Fruit fly (Drosophila melanogaster) whole organism, embryonic: ENCODE measurements around the gene kdn.

Experiments used
- Bgb ChIP-seq: fragments of 200-800 bp; sonication (Bioruptor generic); IDR thresholded peaks from 2 replicates; pipeline ENCODE4 v1.3.6; 2022; ENCODE audit warnings: missing biosample characterization, missing genetic modification characterization; ENCODE audit not compliant: partially characterized antibody
- BtbVII ChIP-seq: fragments of 200-800 bp; sonication (Bioruptor generic); optimal IDR thresholded peaks from 3 replicates; lab custom pipeline; 2017; ENCODE audit warnings: missing biosample characterization, mild to moderate bottlenecking, missing genetic modification characterization
- CG11560 ChIP-seq: fragments of 200-800 bp; sonication (Bioruptor generic); IDR thresholded peaks from 3 replicates; pipeline ENCODE4 v1.3.6; 2022; ENCODE audit warnings: missing biosample characterization, missing genetic modification characterization
- CG11696 ChIP-seq: fragments of 200-800 bp; sonication (Bioruptor generic); IDR thresholded peaks from 2 replicates; pipeline ENCODE4 v1.3.6; 2022; ENCODE audit warnings: missing biosample characterization, missing genetic modification characterization
- CG12104 ChIP-seq: fragments of 200-800 bp; sonication (Bioruptor generic); optimal IDR thresholded peaks from 3 replicates; lab custom pipeline; 2016; ENCODE audit warnings: missing biosample characterization, missing genetic modification characterization
- CG15601 ChIP-seq: fragments of 200-800 bp; sonication (Bioruptor generic); optimal IDR thresholded peaks from 3 replicates; lab custom pipeline; 2019; ENCODE audit warnings: missing biosample characterization, mild to moderate bottlenecking, missing genetic modification characterization, moderate library complexity
- CG16863 ChIP-seq: fragments of 200-800 bp; sonication (Bioruptor generic); optimal IDR thresholded peaks from 3 replicates; lab custom pipeline; 2016; ENCODE audit warnings: missing biosample characterization, missing genetic modification characterization
- CG18262 ChIP-seq: fragments of 200-800 bp; optimal IDR thresholded peaks from 3 replicates; lab custom pipeline; 2019; ENCODE audit warnings: missing biosample characterization, mild to moderate bottlenecking, missing genetic modification characterization, moderate library complexity
- CG2889 ChIP-seq: fragments of 200-800 bp; sonication (Bioruptor generic); IDR thresholded peaks from 3 replicates; pipeline ENCODE4 v1.3.6; 2022; ENCODE audit warnings: missing biosample characterization, missing genetic modification characterization
- CG31365 ChIP-seq: fragments of 200-800 bp; sonication (Bioruptor generic); optimal IDR thresholded peaks from 2 replicates; lab custom pipeline; 2018; ENCODE audit warnings: missing biosample characterization, mild to moderate bottlenecking, missing genetic modification characterization
- CG31441 ChIP-seq: fragments of 200-800 bp; sonication (Bioruptor generic); IDR thresholded peaks from 2 replicates; pipeline ENCODE4 v1.3.6; 2022; ENCODE audit warnings: missing biosample characterization, missing genetic modification characterization
- CG32532 ChIP-seq: fragments of 200-800 bp; sonication (Bioruptor generic); IDR thresholded peaks from 2 replicates; pipeline ENCODE4 v1.3.6; 2022; ENCODE audit warnings: missing biosample characterization, missing genetic modification characterization
- CG6254 ChIP-seq: fragments of 200-800 bp; sonication (Bioruptor generic); optimal IDR thresholded peaks from 3 replicates; lab custom pipeline; 2017; ENCODE audit warnings: mild to moderate bottlenecking, missing biosample characterization, missing genetic modification reagents, missing genetic modification characterization
- CG6683 ChIP-seq: fragments of 200-800 bp; sonication (Bioruptor generic); optimal IDR thresholded peaks from 2 replicates; lab custom pipeline; 2017; ENCODE audit warnings: missing biosample characterization, mild to moderate bottlenecking, missing genetic modification characterization, missing genetic modification reagents
- CG7786 ChIP-seq: fragments of 200-800 bp; sonication (Bioruptor generic); optimal IDR thresholded peaks from 2 replicates; lab custom pipeline; 2016; ENCODE audit warnings: missing biosample characterization, missing genetic modification characterization
- CG7963 ChIP-seq: fragments of 200-800 bp; sonication (Bioruptor generic); IDR thresholded peaks from 3 replicates; pipeline ENCODE4 v1.3.6; 2022; ENCODE audit warnings: missing biosample characterization, missing genetic modification characterization; ENCODE audit not compliant: partially characterized antibody
- CG7987 ChIP-seq: fragments of 200-800 bp; sonication (Bioruptor generic); optimal IDR thresholded peaks from 2 replicates; lab custom pipeline; 2018; ENCODE audit warnings: missing biosample characterization, mild to moderate bottlenecking, missing genetic modification characterization, moderate library complexity
- CG8478 ChIP-seq: fragments of >200 bp; optimal IDR thresholded peaks from 2 replicates; lab custom pipeline; 2018
- Chrac-16 ChIP-seq: fragments of 200-800 bp; sonication (Bioruptor generic); optimal IDR thresholded peaks from 3 replicates; lab custom pipeline; 2016; ENCODE audit warnings: missing biosample characterization, missing genetic modification characterization
- Dad ChIP-seq: fragments of 200-800 bp; sonication (Bioruptor generic); optimal IDR thresholded peaks from 3 replicates; lab custom pipeline; 2016; ENCODE audit warnings: missing biosample characterization, missing genetic modification characterization
- Doc2 ChIP-seq: fragments of 200-800 bp; sonication (Bioruptor generic); IDR thresholded peaks from 2 replicates; pipeline ENCODE4 v1.3.6; 2022; ENCODE audit warnings: missing biosample characterization, missing genetic modification characterization
- ERR ChIP-seq: fragments of 200-800 bp; sonication (Bioruptor generic); optimal IDR thresholded peaks from 2 replicates; lab custom pipeline; 2016; ENCODE audit warnings: missing biosample characterization, missing genetic modification characterization
- H2.0 ChIP-seq: fragments of 200-800 bp; sonication (Bioruptor generic); IDR thresholded peaks from 2 replicates; pipeline ENCODE4 v1.3.6; 2022; ENCODE audit warnings: missing biosample characterization, missing genetic modification characterization
- Hr51 ChIP-seq, 2 experiments: fragments of 200-800 bp; sonication (Bioruptor generic); optimal IDR thresholded peaks; 2 replicates in 1 of 2; 3 replicates in 1 of 2; lab custom pipeline; 2016 to 2018; ENCODE audit warnings: missing biosample characterization in 2 of 2, missing genetic modification characterization in 2 of 2, mild to moderate bottlenecking in 1 of 2, moderate library complexity in 1 of 2
- Jarid2 ChIP-seq: fragments of 200-800 bp; sonication (Bioruptor generic); optimal IDR thresholded peaks from 3 replicates; lab custom pipeline; 2017; ENCODE audit warnings: mild to moderate bottlenecking, missing biosample characterization, missing genetic modification reagents, missing genetic modification characterization
- Mes4 ChIP-seq: fragments of 200-800 bp; sonication (Bioruptor generic); optimal IDR thresholded peaks from 2 replicates; lab custom pipeline; 2016; ENCODE audit warnings: missing biosample characterization, missing genetic modification characterization
- PHDP ChIP-seq: fragments of 200-800 bp; sonication (Bioruptor generic); optimal IDR thresholded peaks from 3 replicates; lab custom pipeline; 2018; ENCODE audit warnings: missing biosample characterization, mild to moderate bottlenecking, missing genetic modification characterization, moderate library complexity
- abd-A ChIP-seq: fragments of 200-800 bp; sonication (Bioruptor generic); optimal IDR thresholded peaks from 3 replicates; lab custom pipeline; 2019; ENCODE audit warnings: missing biosample characterization, mild to moderate bottlenecking, missing genetic modification characterization, moderate library complexity
- chm ChIP-seq: fragments of 200-800 bp; sonication (Bioruptor generic); IDR thresholded peaks from 2 replicates; pipeline ENCODE4 v1.3.6; 2022; ENCODE audit warnings: missing biosample characterization, missing genetic modification characterization
- crc ChIP-seq: fragments of 200-800 bp; sonication (Bioruptor generic); optimal IDR thresholded peaks from 2 replicates; lab custom pipeline; 2016; ENCODE audit warnings: missing biosample characterization, missing genetic modification characterization
- dan ChIP-seq: fragments of 200-800 bp; sonication (Bioruptor generic); IDR thresholded peaks from 2 replicates; pipeline ENCODE4 v1.3.6; 2022; ENCODE audit warnings: missing biosample characterization, missing genetic modification characterization
- disco-r ChIP-seq: fragments of 200-800 bp; sonication (Bioruptor generic); optimal IDR thresholded peaks from 2 replicates; lab custom pipeline; 2016; ENCODE audit warnings: missing biosample characterization, missing genetic modification characterization
- fd3F ChIP-seq: fragments of 200-800 bp; sonication (Bioruptor generic); optimal IDR thresholded peaks from 2 replicates; lab custom pipeline; 2018; ENCODE audit warnings: missing biosample characterization, mild to moderate bottlenecking, missing genetic modification characterization, moderate library complexity
- fd64A ChIP-seq: fragments of 200-800 bp; sonication (Bioruptor generic); optimal IDR thresholded peaks from 3 replicates; lab custom pipeline; 2018; ENCODE audit warnings: missing biosample characterization, mild to moderate bottlenecking, missing genetic modification characterization
- gsb ChIP-seq: fragments of 200-800 bp; sonication (Bioruptor generic); IDR thresholded peaks from 2 replicates; pipeline ENCODE4 v1.3.6; 2022; ENCODE audit warnings: missing biosample characterization, missing genetic modification characterization
- her ChIP-seq: fragments of 200-800 bp; sonication (Bioruptor generic); optimal IDR thresholded peaks from 2 replicates; lab custom pipeline; 2016; ENCODE audit warnings: missing biosample characterization, missing genetic modification characterization
- mam ChIP-seq: fragments of 200-800 bp; sonication (Bioruptor generic); optimal IDR thresholded peaks from 3 replicates; lab custom pipeline; 2016; ENCODE audit warnings: missing biosample characterization, missing genetic modification characterization
- mirr ChIP-seq: fragments of 200-800 bp; sonication (Bioruptor generic); optimal IDR thresholded peaks from 3 replicates; lab custom pipeline; 2018; ENCODE audit warnings: missing biosample characterization, mild to moderate bottlenecking, missing genetic modification characterization
- otp ChIP-seq: fragments of 200-800 bp; sonication (Bioruptor generic); IDR thresholded peaks from 3 replicates; pipeline ENCODE4, ENCODE4 v1.3.6; 2022; ENCODE audit warnings: missing biosample characterization, missing genetic modification characterization
- pan ChIP-seq, 4 experiments: fragments of >200 bp in 3 of 4; fragments of 200-800 bp in 1 of 4; sonication (Bioruptor generic) in 1 of 4; optimal IDR thresholded peaks in 3 of 4; IDR thresholded peaks in 1 of 4; 2 replicates each; pipeline versions ENCODE4 v1.3.6 to Lab custom; 2017 to 2022; ENCODE audit warnings: missing biosample characterization in 2 of 4, missing genetic modification characterization in 2 of 4, mixed read lengths in 1 of 4
- pb ChIP-seq: fragments of 200-800 bp; sonication (Bioruptor generic); optimal IDR thresholded peaks from 3 replicates; lab custom pipeline; 2016; ENCODE audit warnings: missing biosample characterization, missing genetic modification characterization
- run ChIP-seq: fragments of 200-800 bp; sonication (Bioruptor generic); optimal IDR thresholded peaks from 3 replicates; lab custom pipeline; 2018; ENCODE audit warnings: missing biosample characterization, mild to moderate bottlenecking, missing genetic modification characterization
- schlank ChIP-seq: fragments of 200-800 bp; sonication (Bioruptor generic); optimal IDR thresholded peaks from 2 replicates; lab custom pipeline; 2018; ENCODE audit warnings: missing biosample characterization, mild to moderate bottlenecking, missing genetic modification characterization
- sens ChIP-seq: fragments of 200-800 bp; sonication (Bioruptor generic); peaks from one replicate; lab custom pipeline; 2016; ENCODE audit warnings: missing biosample characterization, missing genetic modification characterization
- sima ChIP-seq: fragments of 200-800 bp; sonication (Bioruptor generic); optimal IDR thresholded peaks from 2 replicates; lab custom pipeline; 2016; ENCODE audit warnings: missing biosample characterization, missing genetic modification characterization
- sisA ChIP-seq: fragments of 200-800 bp; sonication (Bioruptor generic); IDR thresholded peaks from 2 replicates; pipeline ENCODE4 v1.3.6; 2022; ENCODE audit warnings: missing biosample characterization, missing genetic modification characterization
- sna ChIP-seq: fragments of 200-800 bp; sonication (Bioruptor generic); IDR thresholded peaks from 2 replicates; pipeline ENCODE4 v1.3.6; 2022; ENCODE audit warnings: missing biosample characterization, missing genetic modification characterization; ENCODE audit not compliant: partially characterized antibody
- stc ChIP-seq: fragments of 200-800 bp; sonication (Bioruptor generic); IDR thresholded peaks from 2 replicates; pipeline ENCODE4 v1.3.6; 2022; ENCODE audit warnings: missing biosample characterization, missing genetic modification characterization
- twi ChIP-seq: fragments of 200-800 bp; optimal IDR thresholded peaks from 2 replicates; lab custom pipeline; 2019; ENCODE audit warnings: missing biosample characterization, mild to moderate bottlenecking, missing genetic modification characterization, moderate library complexity
- unpg ChIP-seq: fragments of 200-800 bp; sonication (Bioruptor generic); optimal IDR thresholded peaks from 3 replicates; lab custom pipeline; 2018; ENCODE audit warnings: missing biosample characterization, mild to moderate bottlenecking, missing genetic modification characterization, moderate library complexity
- zen2 ChIP-seq: fragments of 200-800 bp; sonication (Bioruptor generic); IDR thresholded peaks from 3 replicates; pipeline ENCODE4 v1.3.6; 2022; ENCODE audit warnings: missing biosample characterization, missing genetic modification characterization; ENCODE audit not compliant: partially characterized antibody

Gene kdn

DNA sequence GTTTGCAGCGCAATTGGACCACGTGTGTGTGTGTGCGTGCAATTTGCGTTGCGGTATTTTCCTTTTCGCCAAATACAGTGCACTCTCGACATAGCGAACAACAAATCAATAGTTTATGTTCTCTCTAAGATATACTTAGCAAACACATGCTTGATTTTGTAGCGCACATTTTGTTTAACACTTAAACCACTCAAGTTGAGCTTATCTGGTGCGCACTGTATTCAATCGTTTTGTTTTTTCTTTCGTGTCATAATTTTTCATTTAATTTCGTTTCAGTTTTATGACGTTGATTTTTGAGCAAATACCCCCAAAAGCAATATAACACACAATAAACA is 15.9 kb downstream of the kdn start (continued):
- TF ChIP-seq CG12104 (GFP tag; lab: Kevin White, UChicago) = peak; percentile 64
- TF ChIP-seq twi (tag; lab: Kevin White, UChicago) = peak; percentile 41
- TF ChIP-seq Doc2 (GFP tag; lab: Robert Waterston, UW) = peak; percentile 55; the same call in 1 of the 2 replicates
- no peak for TF ChIP-seq sima (GFP tag; lab: Kevin White, UChicago)
- peak; percentile 7 for TF ChIP-seq CG6254 (GFP tag; lab: Kevin White, UChicago)
- peak; percentile 54; the same call in 1 of the 3 replicates for TF ChIP-seq CG11560
- TF ChIP-seq fd3F (GFP tag; lab: Kevin White, UChicago) = peak; percentile 84
- peak; percentile 77 for TF ChIP-seq crc
- TF ChIP-seq Chrac-16 (GFP tag; lab: Kevin White, UChicago) = peak; percentile 77
- TF ChIP-seq CG6683 (GFP tag; lab: Kevin White, UChicago) = peak; percentile 76
- no peak for TF ChIP-seq Jarid2 (GFP tag; lab: Kevin White, UChicago)
- no peak for TF ChIP-seq zen2 (GFP tag; lab: Robert Waterston, UW)
- peak; percentile 91 for TF ChIP-seq mirr (GFP tag; lab: Kevin White, UChicago)
- no peak for TF ChIP-seq dan (GFP tag; lab: Robert Waterston, UW)
- TF ChIP-seq H2.0 (GFP tag; lab: Robert Waterston, UW) = peak; percentile 88
- peak; percentile 50 for TF ChIP-seq run (tag; lab: Kevin White, UChicago)
- TF ChIP-seq CG32532 (GFP tag; lab: Robert Waterston, UW) = peak; percentile 95
- peak; percentile 88 for TF ChIP-seq sisA (GFP tag; lab: Robert Waterston, UW)
- peak; percentile 89 for TF ChIP-seq PHDP (tag; lab: Kevin White, UChicago)
- TF ChIP-seq ERR (GFP tag; lab: Kevin White, UChicago) = peak; percentile 85
- peak; percentile 59 for TF ChIP-seq CG31365 (tag; lab: Kevin White, UChicago)
- peak; percentile 80 for TF ChIP-seq CG11696 (GFP tag; lab: Robert Waterston, UW)
- TF ChIP-seq chm (GFP tag; lab: Robert Waterston, UW) = peak; percentile 91
- TF ChIP-seq CG18262 (tag; lab: Kevin White, UChicago) = peak; percentile 58
- peak; percentile 67 for TF ChIP-seq CG16863 (GFP tag; lab: Kevin White, UChicago)
- peak; percentile 55 for TF ChIP-seq CG31441
- peak; percentile 33 for TF ChIP-seq fd64A
- TF ChIP-seq abd-A (tag; lab: Kevin White, UChicago) = no peak
- TF ChIP-seq pan (optimal IDR thresholded peaks at IDR 0.05; lab: Kevin White, UChicago) = no peak
- TF ChIP-seq pan (GFP tag; optimal IDR thresholded peaks at IDR 0.05 in 1 of 2, IDR thresholded peaks at IDR 0.05 in 1 of 2) = peak in 1 of 2 experiments; percentile 93
- TF ChIP-seq her (GFP tag; lab: Kevin White, UChicago) = peak; percentile 88
- peak; percentile 76 to 86 for TF ChIP-seq Hr51 (GFP tag; optimal IDR thresholded peaks at IDR 0.05; lab: Kevin White, UChicago)
- TF ChIP-seq CG7987 (GFP tag; lab: Kevin White, UChicago) = peak; percentile 40
- TF ChIP-seq sens = peak; percentile 94
- TF ChIP-seq CG15601 (tag; lab: Kevin White, UChicago) = peak; percentile 4
- TF ChIP-seq otp (GFP tag; lab: Robert Waterston, UW) = peak; percentile 76
- peak; percentile 76 for TF ChIP-seq Dad (GFP tag; lab: Kevin White, UChicago)
- peak; percentile 68 for TF ChIP-seq Mes4 (GFP tag; lab: Kevin White, UChicago)
- peak; percentile 85 for TF ChIP-seq gsb
- peak; percentile 89 for TF ChIP-seq schlank (tag; lab: Kevin White, UChicago)
- TF ChIP-seq CG7786 (GFP tag; lab: Kevin White, UChicago) = peak; percentile 89
- no peak for TF ChIP-seq Bgb (GFP tag; lab: Robert Waterston, UW)
- TF ChIP-seq disco-r = peak; percentile 76
- TF ChIP-seq CG8478 (lab: Kevin White, UChicago) = no peak
- peak; percentile 83 for TF ChIP-seq stc (GFP tag; lab: Robert Waterston, UW)
- TF ChIP-seq BtbVII (GFP tag; lab: Kevin White, UChicago) = peak; percentile 77
- TF ChIP-seq CG2889 (GFP tag; lab: Robert Waterston, UW) = peak; percentile 88
- TF ChIP-seq sna = no peak
- no peak for TF ChIP-seq CG7963
- TF ChIP-seq unpg (GFP tag; lab: Kevin White, UChicago) = peak; percentile 85
- TF ChIP-seq pb (GFP tag; lab: Kevin White, UChicago) = peak; percentile 79
- TF ChIP-seq mam = peak; percentile 92
